Worm (Caenorhabditis elegans): ENCODE data around the gene pdl-1.

ce11 chrII:7210187-7210586 is 26.6 kb downstream of the pdl-1 start, which contains the start of gene E04F6.15:
- no peak for TF ChIP-seq mdl-1 (tag; optimal IDR thresholded peaks at IDR 0.05)
- TF ChIP-seq zag-1 (tag; optimal IDR thresholded peaks at IDR 0.05), result no peak
- TF ChIP-seq fos-1 (tag; optimal IDR thresholded peaks at IDR 0.05), result no peak
- no peak for TF ChIP-seq dpl-1 (GFP tag; optimal IDR thresholded peaks at IDR 0.05)
- TF ChIP-seq R02D3.7 (tag; optimal IDR thresholded peaks at IDR 0.05), result no peak
- no peak for TF ChIP-seq lir-3 (tag; optimal IDR thresholded peaks at IDR 0.05)
- no peak for TF ChIP-seq fkh-10 (GFP tag; optimal IDR thresholded peaks at IDR 0.05)
- TF ChIP-seq unc-62 (GFP tag; optimal IDR thresholded peaks at IDR 0.05 in 1 of 2), result no peak
- TF ChIP-seq unc-62 (tag; optimal IDR thresholded peaks at IDR 0.05), result no peak
- TF ChIP-seq lin-15B (tag; optimal IDR thresholded peaks at IDR 0.05), result no peak
- TF ChIP-seq ceh-20 (GFP tag; IDR thresholded peaks at IDR 0.05), result no peak
- no peak for TF ChIP-seq mep-1 (tag; optimal IDR thresholded peaks at IDR 0.05)
